Fruit fly (Drosophila melanogaster) whole organism, embryonic: ENCODE measurements around the gene Ugt35E1.

ENCODE experiments used
- CG14441 ChIP-seq: fragments of 200-800 bp; sonication (Bioruptor generic); IDR thresholded peaks from 2 replicates; pipeline ENCODE4 v1.3.6; 2022; ENCODE audit warnings: missing biosample characterization, missing genetic modification characterization
- CG16779 ChIP-seq: fragments of 200-800 bp; sonication (Bioruptor generic); IDR thresholded peaks from 2 replicates; pipeline ENCODE4 v1.3.6; 2022; ENCODE audit warnings: missing biosample characterization, missing genetic modification characterization
- CG17568 ChIP-seq: fragments of 200-800 bp; sonication (Bioruptor generic); optimal IDR thresholded peaks from 2 replicates; lab custom pipeline; 2018; ENCODE audit warnings: missing biosample characterization, mild to moderate bottlenecking, missing genetic modification characterization, moderate library complexity
- CG2199 ChIP-seq: fragments of 200-800 bp; sonication (Bioruptor generic); IDR thresholded peaks from 3 replicates; pipeline ENCODE4 v1.3.6; 2022; ENCODE audit warnings: missing biosample characterization, missing genetic modification characterization
- CG30403 ChIP-seq: fragments of 200-800 bp; sonication (Bioruptor generic); optimal IDR thresholded peaks from 3 replicates; lab custom pipeline; 2016; ENCODE audit warnings: missing biosample characterization, missing genetic modification characterization
- CG7839 ChIP-seq: fragments of 200-800 bp; sonication (Bioruptor generic); optimal IDR thresholded peaks from 3 replicates; lab custom pipeline; 2018; ENCODE audit warnings: missing biosample characterization, mild to moderate bottlenecking, missing genetic modification characterization, moderate library complexity
- Gug ChIP-seq: fragments of 200-800 bp; sonication (Bioruptor generic); IDR thresholded peaks from 4 replicates; pipeline ENCODE4 v1.3.6; 2022; ENCODE audit warnings: missing biosample characterization, missing genetic modification characterization
- H15 ChIP-seq: fragments of 200-800 bp; sonication (Bioruptor generic); IDR thresholded peaks from 3 replicates; pipeline ENCODE4 v1.3.6; 2022; ENCODE audit warnings: missing biosample characterization, missing genetic modification characterization
- Hr51 ChIP-seq, 2 experiments: fragments of 200-800 bp; sonication (Bioruptor generic); optimal IDR thresholded peaks; 2 replicates in 1 of 2; 3 replicates in 1 of 2; lab custom pipeline; 2016 to 2018; ENCODE audit warnings: missing biosample characterization in 2 of 2, missing genetic modification characterization in 2 of 2, mild to moderate bottlenecking in 1 of 2, moderate library complexity in 1 of 2
- Spps ChIP-seq: fragments of 200-800 bp; sonication (Bioruptor generic); optimal IDR thresholded peaks from 2 replicates; lab custom pipeline; 2018; ENCODE audit warnings: missing biosample characterization, mild to moderate bottlenecking, missing genetic modification characterization
- crc ChIP-seq: fragments of 200-800 bp; sonication (Bioruptor generic); optimal IDR thresholded peaks from 2 replicates; lab custom pipeline; 2016; ENCODE audit warnings: missing biosample characterization, missing genetic modification characterization
- crp ChIP-seq, 2 experiments: fragments of 200-800 bp; sonication (Bioruptor generic); optimal IDR thresholded peaks; 2 replicates in 1 of 2; 3 replicates in 1 of 2; lab custom pipeline; 2017; ENCODE audit warnings: missing biosample characterization in 2 of 2, missing genetic modification characterization in 2 of 2, mild to moderate bottlenecking in 1 of 2, moderate library complexity in 1 of 2
- h ChIP-seq: fragments of >200 bp; optimal IDR thresholded peaks from 2 replicates; lab custom pipeline; 2017
- kni ChIP-seq: fragments of 200-800 bp; sonication (Bioruptor generic); optimal IDR thresholded peaks from 3 replicates; lab custom pipeline; 2017; ENCODE audit warnings: mild to moderate bottlenecking, missing biosample characterization, missing genetic modification reagents, missing genetic modification characterization

- TF ChIP-seq h (lab: Kevin White, UChicago), result no peak
- no peak for TF ChIP-seq Gug
- no peak for TF ChIP-seq crc (GFP tag; lab: Kevin White, UChicago)
- no peak for TF ChIP-seq CG2199 (GFP tag; lab: Robert Waterston, UW)
- TF ChIP-seq CG7839 (tag; lab: Kevin White, UChicago), result no peak
- no peak for TF ChIP-seq crp (GFP tag; optimal IDR thresholded peaks at IDR 0.05; lab: Kevin White, UChicago)
- no peak for TF ChIP-seq CG17568
- no peak for TF ChIP-seq CG16779
- TF ChIP-seq Spps, result no peak
- TF ChIP-seq kni, result no peak
- no peak for TF ChIP-seq Hr51 (GFP tag; optimal IDR thresholded peaks at IDR 0.05; lab: Kevin White, UChicago)
- TF ChIP-seq CG30403, result no peak
- TF ChIP-seq CG14441, result no peak
- TF ChIP-seq H15 (GFP tag; lab: Robert Waterston, UW), result no peak
These were observed 29.0 kb downstream of the Ugt35E1 start, which contains the start of gene mAcon2 for dm6 chr3R:11136877-11137276.
